Fruit fly (Drosophila melanogaster) whole organism, pupa: ENCODE measurements around the gene heca.

ENCODE experiments used
- CG10348 ChIP-seq: fragments of 200-800 bp; sonication (Bioruptor generic); IDR thresholded peaks from 2 replicates; pipeline ENCODE4 v1.3.6; 2022; ENCODE audit warnings: missing biosample characterization, missing genetic modification characterization
- CG12605 ChIP-seq: fragments of 200-800 bp; sonication (Bioruptor generic); IDR thresholded peaks from 2 replicates; pipeline ENCODE4 v1.3.6; 2022; ENCODE audit warnings: missing biosample characterization, missing genetic modification characterization
- CG13204 ChIP-seq: fragments of 200-800 bp; sonication (Bioruptor generic); optimal IDR thresholded peaks from 2 replicates; lab custom pipeline; 2018; ENCODE audit warnings: missing biosample characterization, mild to moderate bottlenecking, missing genetic modification characterization, moderate library complexity
- CG14655 ChIP-seq: fragments of 200-800 bp; sonication (Bioruptor generic); optimal IDR thresholded peaks from 3 replicates; lab custom pipeline; 2017; ENCODE audit warnings: mild to moderate bottlenecking, missing biosample characterization, missing genetic modification reagents, missing genetic modification characterization
- CG15710 ChIP-seq: fragments of 200-800 bp; sonication (Bioruptor generic); optimal IDR thresholded peaks from 2 replicates; lab custom pipeline; 2018; ENCODE audit warnings: missing biosample characterization, mild to moderate bottlenecking, missing genetic modification characterization, moderate library complexity
- CG17806 ChIP-seq: fragments of 200-800 bp; sonication (Bioruptor generic); optimal IDR thresholded peaks from 2 replicates; lab custom pipeline; 2018; ENCODE audit warnings: missing biosample characterization, mild to moderate bottlenecking, missing genetic modification characterization, moderate library complexity
- CG32121 ChIP-seq: fragments of 200-800 bp; sonication (Bioruptor generic); IDR thresholded peaks from 2 replicates; pipeline ENCODE4 v1.3.6; 2022; ENCODE audit warnings: missing biosample characterization, missing genetic modification characterization
- CG34367 ChIP-seq: fragments of 200-800 bp; sonication (Bioruptor generic); optimal IDR thresholded peaks from 2 replicates; lab custom pipeline; 2018; ENCODE audit warnings: missing biosample characterization, mild to moderate bottlenecking, missing genetic modification characterization
- CG4496 ChIP-seq: fragments of 200-800 bp; sonication (Bioruptor generic); IDR thresholded peaks from 3 replicates; pipeline ENCODE4 v1.3.6; 2022; ENCODE audit warnings: missing biosample characterization, missing genetic modification characterization
- CG8159 ChIP-seq: fragments of 200-800 bp; sonication (Bioruptor generic); optimal IDR thresholded peaks from 3 replicates; lab custom pipeline; 2018; ENCODE audit warnings: missing biosample characterization, mild to moderate bottlenecking, missing genetic modification characterization, moderate library complexity
- CG8301 ChIP-seq: fragments of 200-800 bp; sonication (Bioruptor generic); optimal IDR thresholded peaks from 2 replicates; lab custom pipeline; 2018; ENCODE audit warnings: missing biosample characterization, mild to moderate bottlenecking, missing genetic modification characterization
- CG9948 ChIP-seq: fragments of 200-800 bp; sonication (Bioruptor generic); optimal IDR thresholded peaks from 2 replicates; lab custom pipeline; 2018; ENCODE audit warnings: missing biosample characterization, mild to moderate bottlenecking, missing genetic modification characterization, moderate library complexity
- D1 ChIP-seq: fragments of 200-800 bp; sonication (Bioruptor generic); optimal IDR thresholded peaks from 2 replicates; lab custom pipeline; 2018; ENCODE audit warnings: missing biosample characterization, mild to moderate bottlenecking, missing genetic modification characterization, moderate library complexity
- EcR ChIP-seq: fragments of 200-800 bp; sonication (Bioruptor generic); optimal IDR thresholded peaks from 3 replicates; lab custom pipeline; 2019; ENCODE audit warnings: missing biosample characterization, missing genetic modification characterization, mild to moderate bottlenecking, moderate library complexity, missing genetic modification reagents
- Ets98B ChIP-seq: fragments of 200-800 bp; sonication (Bioruptor generic); IDR thresholded peaks from 2 replicates; pipeline ENCODE4 v1.3.6; 2022; ENCODE audit warnings: missing biosample characterization, missing genetic modification characterization
- Pif1A ChIP-seq: fragments of 200-800 bp; sonication (Bioruptor generic); optimal IDR thresholded peaks from 3 replicates; lab custom pipeline; 2016; ENCODE audit warnings: missing biosample characterization, missing genetic modification characterization
- Pif1B ChIP-seq: fragments of 200-800 bp; sonication (Bioruptor generic); optimal IDR thresholded peaks from 3 replicates; lab custom pipeline; 2016; ENCODE audit warnings: missing biosample characterization, missing genetic modification characterization
- Snoo ChIP-seq: fragments of 200-800 bp; sonication (Bioruptor generic); optimal IDR thresholded peaks from 3 replicates; lab custom pipeline; 2017; ENCODE audit warnings: missing biosample characterization, mild to moderate bottlenecking, missing genetic modification characterization, inconsistent platforms
- fd96Ca ChIP-seq: fragments of 200-800 bp; sonication (Bioruptor generic); IDR thresholded peaks from 3 replicates; pipeline ENCODE4 v1.3.6; 2022; ENCODE audit warnings: missing biosample characterization, missing genetic modification characterization
- gl ChIP-seq: fragments of 200-800 bp; sonication (Bioruptor generic); optimal IDR thresholded peaks from 2 replicates; lab custom pipeline; 2018; ENCODE audit warnings: missing biosample characterization, mild to moderate bottlenecking, missing genetic modification characterization
- rn ChIP-seq: fragments of 200-800 bp; sonication (Bioruptor generic); IDR thresholded peaks from 2 replicates; pipeline ENCODE4 v1.3.6; 2022; ENCODE audit warnings: missing biosample characterization, missing genetic modification characterization

The heca gene

dm6 chr3R:30281345-30282133 lies 3.8 kb downstream of the heca start:
- TF ChIP-seq CG8159 (tag; lab: Kevin White, UChicago) (peak; percentile 38), Pif1B (no peak), CG17806 (peak; percentile 8), Snoo (tag; lab: Kevin White, UChicago) (peak; percentile 55)
- TF ChIP-seq, all 21 proteins: peak for 3

- TF ChIP-seq CG4496 (GFP tag; lab: Robert Waterston, UW) (no peak), gl (tag; lab: Kevin White, UChicago) (no peak), CG32121 (GFP tag; lab: Robert Waterston, UW) (no peak), CG13204 (no peak), fd96Ca (GFP tag; lab: Robert Waterston, UW) (no peak), Ets98B (GFP tag; lab: Robert Waterston, UW) (no peak), CG9948 (tag; lab: Kevin White, UChicago) (no peak), CG14655 (no peak), Pif1A (GFP tag; lab: Kevin White, UChicago) (no peak), Pif1B (no peak)
These were observed 4.7 kb downstream of the heca start for dm6 chr3R:30282478-30282877.

dm6 chr3R:30283037-30283590 lies 5.4 kb downstream of the heca start:
- TF ChIP-seq CG34367 (tag; lab: Kevin White, UChicago) (no peak), CG14655 (no peak), CG17806 (no peak), rn (no peak), CG8159 (tag; lab: Kevin White, UChicago) (no peak), CG32121 (GFP tag; lab: Robert Waterston, UW) (no peak)

- peak; percentile 75 for TF ChIP-seq fd96Ca (GFP tag; lab: Robert Waterston, UW)
- peak; percentile 85 for TF ChIP-seq CG4496 (GFP tag; lab: Robert Waterston, UW)
- TF ChIP-seq CG12605 (GFP tag; lab: Robert Waterston, UW), result peak; percentile 70
- TF ChIP-seq CG8301, result peak; percentile 67
- TF ChIP-seq Snoo (tag; lab: Kevin White, UChicago), result peak; percentile 55
- no peak for TF ChIP-seq EcR (GFP tag; lab: Kevin White, UChicago)
- peak; percentile 61 for TF ChIP-seq Ets98B (GFP tag; lab: Robert Waterston, UW)
- peak; percentile 63 for TF ChIP-seq CG9948 (tag; lab: Kevin White, UChicago)
- TF ChIP-seq CG15710 (tag; lab: Kevin White, UChicago), result peak; percentile 80
- TF ChIP-seq CG32121 (GFP tag; lab: Robert Waterston, UW), result peak; percentile 61
- peak; percentile 46 for TF ChIP-seq CG13204
- peak; percentile 47 for TF ChIP-seq Pif1A (GFP tag; lab: Kevin White, UChicago)
- TF ChIP-seq CG34367 (tag; lab: Kevin White, UChicago), result peak; percentile 82
- no peak for TF ChIP-seq gl (tag; lab: Kevin White, UChicago)
- TF ChIP-seq CG14655, result peak; percentile 64
- peak; percentile 67 for TF ChIP-seq CG17806
- peak; percentile 60 for TF ChIP-seq CG8159 (tag; lab: Kevin White, UChicago)
- TF ChIP-seq rn, result peak; percentile 44; the same call in 1 of the 2 replicates
- no peak for TF ChIP-seq D1 (tag; lab: Kevin White, UChicago)
- TF ChIP-seq CG10348 (GFP tag; lab: Robert Waterston, UW), result no peak
- peak; percentile 25 for TF ChIP-seq Pif1B
These were observed 6.2 kb downstream of the heca start for dm6 chr3R:30283940-30284339.

- TF ChIP-seq fd96Ca (GFP tag; lab: Robert Waterston, UW) (peak; percentile 51; the same call in 2 of the 3 replicates), CG17806 (peak; percentile 61), CG8159 (tag; lab: Kevin White, UChicago) (peak; percentile 79), D1 (tag; lab: Kevin White, UChicago) (no peak), CG15710 (tag; lab: Kevin White, UChicago) (peak; percentile 79), Snoo (tag; lab: Kevin White, UChicago) (peak; percentile 60), CG14655 (peak; percentile 81), CG8301 (peak; percentile 78), CG9948 (tag; lab: Kevin White, UChicago) (peak; percentile 56), gl (tag; lab: Kevin White, UChicago) (no peak), CG34367 (tag; lab: Kevin White, UChicago) (peak; percentile 60), CG4496 (GFP tag; lab: Robert Waterston, UW) (peak; percentile 54; the same call in 2 of the 3 replicates), Pif1A (GFP tag; lab: Kevin White, UChicago) (peak; percentile 62), Pif1B (peak; percentile 33), CG13204 (no peak)
These were observed 6.8 kb downstream of the heca start for dm6 chr3R:30284573-30284972.

- TF ChIP-seq CG13204, result peak; percentile 95
- peak; percentile 77 for TF ChIP-seq Pif1B
- TF ChIP-seq CG10348 (GFP tag; lab: Robert Waterston, UW), result no peak
- peak; percentile 80 for TF ChIP-seq CG9948 (tag; lab: Kevin White, UChicago)
- peak; percentile 65 for TF ChIP-seq D1 (tag; lab: Kevin White, UChicago)
- TF ChIP-seq fd96Ca (GFP tag; lab: Robert Waterston, UW), result peak; percentile 66; the same call in 2 of the 3 replicates
- peak; percentile 80 for TF ChIP-seq CG34367 (tag; lab: Kevin White, UChicago)
- peak; percentile 68 for TF ChIP-seq Pif1A (GFP tag; lab: Kevin White, UChicago)
- peak; percentile 90 for TF ChIP-seq CG4496 (GFP tag; lab: Robert Waterston, UW)
- peak; percentile 80 for TF ChIP-seq EcR (GFP tag; lab: Kevin White, UChicago)
- TF ChIP-seq CG8301, result peak; percentile 83
- peak; percentile 86 for TF ChIP-seq CG17806
- TF ChIP-seq Ets98B (GFP tag; lab: Robert Waterston, UW), result peak; percentile 67
- TF ChIP-seq CG32121 (GFP tag; lab: Robert Waterston, UW), result no peak
- TF ChIP-seq CG14655, result peak; percentile 86
- peak; percentile 61 for TF ChIP-seq Snoo (tag; lab: Kevin White, UChicago)
- peak; percentile 76 for TF ChIP-seq CG15710 (tag; lab: Kevin White, UChicago)
- peak; percentile 88 for TF ChIP-seq CG8159 (tag; lab: Kevin White, UChicago)
- peak; percentile 74 for TF ChIP-seq rn
- TF ChIP-seq CG12605 (GFP tag; lab: Robert Waterston, UW), result peak; percentile 42
- peak; percentile 96 for TF ChIP-seq gl (tag; lab: Kevin White, UChicago)
These were observed 7.4 kb downstream of the heca start for dm6 chr3R:30284989-30285670.
